Fruit fly (Drosophila melanogaster) whole organism: Measurements from ENCODE around the gene CG3191.

ENCODE experiments used
- CG8478 ChIP-seq: fragments of >200 bp; optimal IDR thresholded peaks from 2 replicates; lab custom pipeline; 2018; ENCODE audit warnings: inconsistent platforms
- Dll ChIP-seq: fragments of >200 bp; optimal IDR thresholded peaks from 2 replicates; lab custom pipeline; 2017
- EcR ChIP-seq, 2 experiments: fragments of >200 bp; optimal IDR thresholded peaks; 2 replicates each; lab custom pipeline; 2017; ENCODE audit warnings: missing biosample characterization in 2 of 2, missing genetic modification characterization in 2 of 2, missing genetic modification reagents in 2 of 2
- pan ChIP-seq: fragments of >200 bp; optimal IDR thresholded peaks from 2 replicates; lab custom pipeline; 2017
- psq ChIP-seq: fragments of >200 bp; optimal IDR thresholded peaks from 2 replicates; lab custom pipeline; 2017
- usp ChIP-seq: fragments of >200 bp; optimal IDR thresholded peaks from 2 replicates; lab custom pipeline; 2017; ENCODE audit warnings: missing biosample characterization, missing genetic modification characterization, mixed read lengths

dm6 chrX:2225138-2225537, 26.7 kb downstream of the CG3191 start, which contains the start of gene pcx:
- TF ChIP-seq psq (lab: Kevin White, UChicago) (no peak), Dll (lab: Kevin White, UChicago) (no peak), pan (lab: Kevin White, UChicago) (no peak), usp (GFP tag; lab: Kevin White, UChicago) (no peak), EcR (GFP tag; optimal IDR thresholded peaks at IDR 0.05; lab: Kevin White, UChicago) (no peak), CG8478 (lab: Kevin White, UChicago) (no peak)
